Worm (Caenorhabditis elegans) whole organism, mixed stage, embryonic: ENCODE data around the gene F56H9.8.

ENCODE experiments used
- M03D4.4 ChIP-seq: sonication (generic microtip); optimal IDR thresholded peaks from 2 replicates; lab custom pipeline; 2017; ENCODE audit warnings: mild to moderate bottlenecking, missing genetic modification characterization, missing compliant biosample characterization
- blmp-1 ChIP-seq: fragments of 150-350 bp; optimal IDR thresholded peaks from 2 replicates; lab custom pipeline; 2014; ENCODE audit warnings: missing biosample characterization, missing genetic modification characterization
- ceh-39 ChIP-seq: fragments of 150-350 bp; optimal IDR thresholded peaks from 2 replicates; lab custom pipeline; 2014; ENCODE audit warnings: missing biosample characterization, missing genetic modification characterization
- ceh-43 ChIP-seq: fragments of 200-800 bp; sonication (Bioruptor generic); optimal IDR thresholded peaks from 2 replicates; lab custom pipeline; 2018; ENCODE audit warnings: mild to moderate bottlenecking, missing genetic modification characterization, moderate library complexity, missing compliant biosample characterization
- ceh-83 ChIP-seq: fragments of 200-800 bp; sonication (Bioruptor generic); optimal IDR thresholded peaks from 2 replicates; lab custom pipeline; 2018; ENCODE audit warnings: mild to moderate bottlenecking, missing genetic modification characterization, missing compliant biosample characterization
- ces-1 ChIP-seq: fragments of 150-350 bp; optimal IDR thresholded peaks from 2 replicates; lab custom pipeline; 2014; ENCODE audit warnings: missing biosample characterization, missing genetic modification reagents, missing genetic modification characterization
- cnd-1 ChIP-seq: fragments of 200-800 bp; sonication (Bioruptor generic); optimal IDR thresholded peaks from 2 replicates; lab custom pipeline; 2018; ENCODE audit warnings: mild to moderate bottlenecking, missing genetic modification characterization, missing compliant biosample characterization
- drap-1 ChIP-seq: fragments of 200-800 bp; sonication (Bioruptor generic); optimal IDR thresholded peaks from 3 replicates; lab custom pipeline; 2018; ENCODE audit warnings: mild to moderate bottlenecking, missing genetic modification characterization, missing compliant biosample characterization
- elt-1 ChIP-seq: sonication (generic microtip); optimal IDR thresholded peaks from 2 replicates; lab custom pipeline; 2017; ENCODE audit warnings: missing genetic modification characterization, mild to moderate bottlenecking, missing compliant biosample characterization, antibody characterized with exemption, moderate library complexity, borderline replicate concordance; ENCODE audit not compliant: insufficient read depth
- elt-3 ChIP-seq: fragments of 150-350 bp; optimal IDR thresholded peaks from 2 replicates; lab custom pipeline; 2014; ENCODE audit warnings: missing biosample characterization, missing genetic modification characterization
- hlh-1 ChIP-seq: fragments of 150-350 bp; optimal IDR thresholded peaks from 2 replicates; lab custom pipeline; 2014; ENCODE audit warnings: missing biosample characterization, missing genetic modification reagents, missing genetic modification characterization
- lin-13 ChIP-seq: fragments of 150-350 bp; optimal IDR thresholded peaks from 2 replicates; lab custom pipeline; 2014; ENCODE audit warnings: missing biosample characterization, missing genetic modification characterization
- lin-32 ChIP-seq: fragments of 200-800 bp; sonication (Bioruptor generic); optimal IDR thresholded peaks from 2 replicates; lab custom pipeline; 2018; ENCODE audit warnings: mild to moderate bottlenecking, missing genetic modification characterization, missing compliant biosample characterization
- lsy-2 ChIP-seq: fragments of 150-350 bp; optimal IDR thresholded peaks from 2 replicates; lab custom pipeline; 2014; ENCODE audit warnings: missing biosample characterization, missing genetic modification characterization
- mab-5 ChIP-seq: fragments of 150-350 bp; optimal IDR thresholded peaks from 2 replicates; lab custom pipeline; 2014; ENCODE audit warnings: missing biosample characterization, missing genetic modification characterization
- mep-1 ChIP-seq: fragments of 150-350 bp; optimal IDR thresholded peaks from 2 replicates; lab custom pipeline; 2017; ENCODE audit warnings: missing biosample characterization, missing genetic modification reagents, missing genetic modification characterization, inconsistent platforms
- mls-2 ChIP-seq: sonication (generic microtip); optimal IDR thresholded peaks from 2 replicates; lab custom pipeline; 2016; ENCODE audit warnings: mild to moderate bottlenecking, missing genetic modification characterization, moderate library complexity, missing compliant biosample characterization
- nhr-12 ChIP-seq: fragments of 150-350 bp; optimal IDR thresholded peaks from 2 replicates; lab custom pipeline; 2014; ENCODE audit warnings: missing biosample characterization, missing genetic modification characterization
- nhr-2 ChIP-seq: fragments of 150-350 bp; optimal IDR thresholded peaks from 2 replicates; lab custom pipeline; 2014; ENCODE audit warnings: missing biosample characterization, missing genetic modification characterization
- nhr-237 ChIP-seq: fragments of 150-350 bp; optimal IDR thresholded peaks from 2 replicates; lab custom pipeline; 2014; ENCODE audit warnings: missing biosample characterization, missing genetic modification characterization
- nhr-76 ChIP-seq: sonication (generic microtip); optimal IDR thresholded peaks from 2 replicates; lab custom pipeline; 2017; ENCODE audit warnings: missing biosample characterization, missing genetic modification characterization
- pha-4 ChIP-seq: fragments of 150-350 bp; optimal IDR thresholded peaks from 2 replicates; lab custom pipeline; 2018; ENCODE audit warnings: missing biosample characterization, missing genetic modification reagents, missing genetic modification characterization
- sem-2 ChIP-seq: fragments of 200-800 bp; sonication (Bioruptor generic); optimal IDR thresholded peaks from 2 replicates; lab custom pipeline; 2018; ENCODE audit warnings: mild to moderate bottlenecking, missing genetic modification characterization, missing compliant biosample characterization
- snpc-4 ChIP-seq: fragments of 150-350 bp; optimal IDR thresholded peaks from 2 replicates; lab custom pipeline; 2014; ENCODE audit warnings: missing biosample characterization, missing genetic modification characterization
- tbx-8 ChIP-seq: fragments of 200-800 bp; sonication (Bioruptor generic); optimal IDR thresholded peaks from 2 replicates; lab custom pipeline; 2018; ENCODE audit warnings: mild to moderate bottlenecking, missing genetic modification characterization, moderate library complexity, missing compliant biosample characterization
- unc-120 ChIP-seq: sonication (generic microtip); optimal IDR thresholded peaks from 2 replicates; lab custom pipeline; 2017; ENCODE audit warnings: missing genetic modification characterization, missing compliant biosample characterization; ENCODE audit not compliant: poor library complexity, severe bottlenecking
- unc-62 ChIP-seq: fragments of 150-350 bp; optimal IDR thresholded peaks from 2 replicates; lab custom pipeline; 2014; ENCODE audit warnings: missing biosample characterization, missing genetic modification reagents, missing genetic modification characterization
- ztf-11 ChIP-seq: fragments of 150-350 bp; optimal IDR thresholded peaks from 2 replicates; lab custom pipeline; 2014; ENCODE audit warnings: missing biosample characterization, missing genetic modification characterization

Gene F56H9.8

DNA sequence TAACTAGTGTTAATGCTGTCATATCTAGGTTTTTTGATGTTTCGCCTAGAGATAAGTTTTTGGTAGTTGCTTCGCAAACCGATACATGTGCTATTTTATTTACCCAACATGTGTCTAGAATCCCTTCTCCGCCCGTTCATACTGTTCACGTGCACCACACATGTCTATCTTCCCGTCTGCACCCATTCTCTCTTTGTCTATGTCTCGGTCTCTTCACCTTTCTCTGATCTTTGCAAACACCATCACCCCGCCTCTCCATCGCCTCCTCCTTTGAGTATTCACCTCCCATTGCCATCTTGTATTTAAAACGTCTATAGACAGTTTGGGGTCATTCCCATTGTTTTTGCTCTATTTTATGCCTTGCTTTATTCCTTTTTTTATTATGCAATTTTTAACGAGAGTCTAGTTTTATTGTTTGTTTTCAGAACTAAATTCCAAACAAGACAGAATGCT is 7.3 kb upstream of the F56H9.8 start, which contains the start of gene F56H9.2:
F56H9.2 (plus strand) TSS at position 426 of the 453 bp plus-strand sequence.
- TF ChIP-seq lsy-2 (tag; lab: Kevin White, UChicago) (peak; percentile 18), M03D4.4 (tag; lab: Kevin White, UChicago) (no peak), mep-1 (peak; percentile 4), tbx-8 (GFP tag; lab: Kevin White, UChicago) (no peak), ceh-43 (GFP tag; lab: Kevin White, UChicago) (no peak), lin-13 (no peak), lin-32 (GFP tag; lab: Kevin White, UChicago) (no peak), nhr-2 (tag; lab: Kevin White, UChicago) (peak; percentile 55), snpc-4 (tag; lab: Kevin White, UChicago) (no peak), ces-1 (no peak), nhr-237 (tag; lab: Kevin White, UChicago) (no peak), nhr-76 (tag; lab: Kevin White, UChicago) (no peak), pha-4 (peak; percentile 71), ceh-39 (tag; lab: Kevin White, UChicago) (peak; percentile 17), nhr-12 (tag; lab: Kevin White, UChicago) (no peak), unc-62 (peak; percentile 25), elt-3 (tag; lab: Kevin White, UChicago) (peak; percentile 61)

- no peak for TF ChIP-seq ztf-11 (tag; lab: Kevin White, UChicago)
- TF ChIP-seq unc-62 = no peak
- no peak for TF ChIP-seq M03D4.4 (tag; lab: Kevin White, UChicago)
- TF ChIP-seq tbx-8 (GFP tag; lab: Kevin White, UChicago) = no peak
These were observed 6.7 kb upstream of the F56H9.8 start for ce11 chrV:12637764-12638502.

- TF ChIP-seq nhr-2 (tag; lab: Kevin White, UChicago) = no peak
- no peak for TF ChIP-seq sem-2
- TF ChIP-seq blmp-1 (tag; lab: Kevin White, UChicago) = no peak
These were observed 4.2 kb upstream of the F56H9.8 start, which contains the start of gene gpa-8 for ce11 chrV:12640384-12640783. Gene gpa-8, minus strand, starts transcription at chrV:12640484.

DNA sequence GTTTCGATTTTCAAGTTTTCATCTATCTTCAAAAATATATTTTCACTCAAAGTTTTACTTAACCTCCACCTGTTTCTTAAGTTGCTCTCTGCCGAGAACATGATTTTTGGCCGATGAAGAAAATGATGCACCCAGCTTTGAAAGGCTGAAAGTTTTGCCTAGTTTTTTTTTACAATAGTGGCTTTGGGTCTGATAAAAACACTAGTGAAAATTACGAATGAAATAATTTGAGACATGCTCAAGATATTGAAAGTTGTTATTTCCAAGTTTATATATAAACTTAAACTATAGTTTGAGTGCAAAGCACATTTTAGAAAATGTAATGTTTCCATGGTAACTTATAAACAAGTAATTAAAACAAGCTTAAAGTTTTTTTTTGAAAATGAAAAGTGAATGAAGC is 4.6 kb downstream of the F56H9.8 start, which contains the start of gene gpa-9:
gpa-9 (minus strand) TSS at position 101 of the 400 bp plus-strand sequence.
- TF ChIP-seq nhr-2 (tag; lab: Kevin White, UChicago) = no peak
- no peak for TF ChIP-seq elt-1 (tag; lab: Kevin White, UChicago)
- no peak for TF ChIP-seq drap-1

- TF ChIP-seq sem-2 (no peak), ces-1 (peak; percentile 64), hlh-1 (tag; lab: Kevin White, UChicago) (peak; percentile 11), elt-3 (tag; lab: Kevin White, UChicago) (no peak), lin-13 (no peak), ceh-83 (GFP tag; lab: Kevin White, UChicago) (no peak), nhr-2 (tag; lab: Kevin White, UChicago) (no peak), ceh-43 (GFP tag; lab: Kevin White, UChicago) (no peak), snpc-4 (tag; lab: Kevin White, UChicago) (no peak), nhr-76 (tag; lab: Kevin White, UChicago) (no peak), nhr-12 (tag; lab: Kevin White, UChicago) (no peak), mep-1 (peak; percentile 43), drap-1 (no peak), pha-4 (peak; percentile 44), mab-5 (no peak), unc-62 (no peak), lsy-2 (tag; lab: Kevin White, UChicago) (peak; percentile 1), cnd-1 (tag; lab: Kevin White, UChicago) (no peak), mls-2 (tag; lab: Kevin White, UChicago) (no peak), elt-1 (tag; lab: Kevin White, UChicago) (no peak), unc-120 (tag; lab: Kevin White, UChicago) (no peak)
These were observed 5.0 kb downstream of the F56H9.8 start, which contains the start of gene lin-25 for ce11 chrV:12649636-12650035. Gene lin-25, plus strand, starts transcription at chrV:12649925.
